Fruit fly (Drosophila melanogaster) whole organism, pupa: ENCODE results near the gene Tm1.

Experiments used
- CG12605 ChIP-seq: fragments of 200-800 bp; sonication (Bioruptor generic); IDR thresholded peaks from 2 replicates; pipeline ENCODE4 v1.3.6; 2022; ENCODE audit warnings: missing biosample characterization, missing genetic modification characterization
- CG32121 ChIP-seq: fragments of 200-800 bp; sonication (Bioruptor generic); IDR thresholded peaks from 2 replicates; pipeline ENCODE4 v1.3.6; 2022; ENCODE audit warnings: missing biosample characterization, missing genetic modification characterization
- CG34367 ChIP-seq: fragments of 200-800 bp; sonication (Bioruptor generic); optimal IDR thresholded peaks from 2 replicates; lab custom pipeline; 2018; ENCODE audit warnings: missing biosample characterization, mild to moderate bottlenecking, missing genetic modification characterization
- CG4496 ChIP-seq: fragments of 200-800 bp; sonication (Bioruptor generic); IDR thresholded peaks from 3 replicates; pipeline ENCODE4 v1.3.6; 2022; ENCODE audit warnings: missing biosample characterization, missing genetic modification characterization
- CG8159 ChIP-seq: fragments of 200-800 bp; sonication (Bioruptor generic); optimal IDR thresholded peaks from 3 replicates; lab custom pipeline; 2018; ENCODE audit warnings: missing biosample characterization, mild to moderate bottlenecking, missing genetic modification characterization, moderate library complexity
- CG8301 ChIP-seq: fragments of 200-800 bp; sonication (Bioruptor generic); optimal IDR thresholded peaks from 2 replicates; lab custom pipeline; 2018; ENCODE audit warnings: missing biosample characterization, mild to moderate bottlenecking, missing genetic modification characterization
- CG9948 ChIP-seq: fragments of 200-800 bp; sonication (Bioruptor generic); optimal IDR thresholded peaks from 2 replicates; lab custom pipeline; 2018; ENCODE audit warnings: missing biosample characterization, mild to moderate bottlenecking, missing genetic modification characterization, moderate library complexity
- EcR ChIP-seq: fragments of 200-800 bp; sonication (Bioruptor generic); optimal IDR thresholded peaks from 3 replicates; lab custom pipeline; 2019; ENCODE audit warnings: missing biosample characterization, missing genetic modification characterization, mild to moderate bottlenecking, moderate library complexity, missing genetic modification reagents
- Pif1A ChIP-seq: fragments of 200-800 bp; sonication (Bioruptor generic); optimal IDR thresholded peaks from 3 replicates; lab custom pipeline; 2016; ENCODE audit warnings: missing biosample characterization, missing genetic modification characterization
- Snoo ChIP-seq: fragments of 200-800 bp; sonication (Bioruptor generic); optimal IDR thresholded peaks from 3 replicates; lab custom pipeline; 2017; ENCODE audit warnings: missing biosample characterization, mild to moderate bottlenecking, missing genetic modification characterization, inconsistent platforms
- rn ChIP-seq: fragments of 200-800 bp; sonication (Bioruptor generic); IDR thresholded peaks from 2 replicates; pipeline ENCODE4 v1.3.6; 2022; ENCODE audit warnings: missing biosample characterization, missing genetic modification characterization

- no peak for TF ChIP-seq CG8159 (tag; lab: Kevin White, UChicago)
- TF ChIP-seq CG32121 (GFP tag; lab: Robert Waterston, UW), result no peak
- TF ChIP-seq EcR, result no peak
- no peak for TF ChIP-seq Pif1A (GFP tag; lab: Kevin White, UChicago)
- TF ChIP-seq rn (GFP tag; lab: Robert Waterston, UW), result no peak
- no peak for TF ChIP-seq CG8301 (tag; lab: Kevin White, UChicago)
- no peak for TF ChIP-seq CG9948
- no peak for TF ChIP-seq Snoo (tag; lab: Kevin White, UChicago)
- no peak for TF ChIP-seq CG34367 (tag; lab: Kevin White, UChicago)
- TF ChIP-seq CG12605 (GFP tag; lab: Robert Waterston, UW), result no peak
- TF ChIP-seq CG4496 (GFP tag; lab: Robert Waterston, UW), result no peak
Measured at dm6 chr3R:15262710-15263672, 15.0 kb upstream of the Tm1 start, which contains the start of the genes eIF2gamma and Set.
